Worm (Caenorhabditis elegans): ENCODE measurements around the gene ZK1127.12.

DNA sequence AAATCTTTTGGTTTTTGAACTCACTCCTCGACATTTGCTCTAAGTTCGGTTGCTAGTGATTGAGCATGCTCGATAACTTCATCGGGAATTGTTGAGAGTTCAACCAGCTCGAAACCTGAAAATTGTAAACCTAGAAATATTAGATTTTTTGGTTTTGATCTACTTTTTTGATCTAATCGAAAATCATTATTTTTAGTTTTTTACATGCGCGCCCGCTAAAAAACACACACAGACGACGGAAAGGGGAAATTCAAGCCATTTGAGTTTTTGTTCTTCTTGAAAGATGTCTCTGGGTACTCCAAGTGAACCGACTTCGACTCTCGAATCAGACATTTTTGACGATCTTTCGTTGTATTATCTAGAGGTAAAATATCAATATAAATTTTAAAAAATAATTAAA lies 13.5 kb downstream of the ZK1127.12 start, which contains the start of gene nos-2:
- no peak for TF ChIP-seq attf-4 (tag; optimal IDR thresholded peaks at IDR 0.05)
- no peak for TF ChIP-seq nhr-25 (tag; optimal IDR thresholded peaks at IDR 0.05; ENCODE audit: borderline replicate concordance, insufficient read depth)
- TF ChIP-seq lim-7 (GFP tag; IDR thresholded peaks at IDR 0.05), result no peak
- no peak for TF ChIP-seq nhr-11 (tag; optimal IDR thresholded peaks at IDR 0.05)
- no peak for TF ChIP-seq nhr-102 (tag; optimal IDR thresholded peaks at IDR 0.05)
- TF ChIP-seq lin-39 (tag; optimal IDR thresholded peaks at IDR 0.05), result no peak
- TF ChIP-seq daf-16 (GFP tag; optimal IDR thresholded peaks at IDR 0.05), result no peak
- no peak for TF ChIP-seq daf-16 (tag; optimal IDR thresholded peaks at IDR 0.05)

All from whole organism, L4 larva.